Fruit fly (Drosophila melanogaster): ENCODE data around the gene CG42488.

DNA sequence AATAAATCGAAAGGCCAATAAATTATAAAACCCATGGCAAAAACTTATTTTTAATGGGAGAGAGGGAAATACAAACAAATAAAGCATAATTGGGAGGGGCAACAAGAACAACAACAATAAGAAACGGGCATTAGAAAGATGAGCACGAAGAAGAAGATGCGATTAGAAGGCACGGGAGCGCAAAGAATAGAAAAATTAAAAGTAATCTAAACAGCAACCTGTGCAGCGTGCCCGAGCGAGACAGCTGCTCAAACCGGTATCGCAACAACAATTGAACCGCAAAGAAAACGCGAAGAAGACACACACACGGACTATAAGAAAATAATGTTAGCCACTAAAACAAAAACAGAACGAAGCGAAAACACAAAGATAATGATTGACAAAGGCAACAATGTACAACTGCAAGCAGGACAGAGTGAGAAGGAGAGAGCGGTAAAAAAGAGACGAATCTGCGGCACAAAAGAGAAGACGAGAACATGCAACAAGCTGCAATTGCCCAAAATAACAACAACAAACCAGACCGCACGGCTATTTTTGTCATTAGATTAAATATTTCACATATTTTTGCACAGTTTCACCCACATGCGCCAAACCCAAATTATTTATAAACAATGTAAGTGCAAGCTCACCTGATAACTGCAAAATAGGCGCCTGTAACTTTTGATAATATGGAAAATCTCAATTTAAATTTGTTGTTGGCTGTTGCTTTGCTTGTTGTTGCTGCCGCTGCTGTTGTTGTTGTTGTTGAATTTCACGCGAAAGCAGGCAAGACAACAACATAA, 10.9 kb upstream of the CG42488 start:
- no peak for TF ChIP-seq CG31627 (GFP tag; optimal IDR thresholded peaks at IDR 0.05)
- TF ChIP-seq CG8119 (GFP tag; IDR thresholded peaks at IDR 0.05): no peak
